Fruit fly (Drosophila melanogaster) ovary, adult (tissue): Measurements from ENCODE around the gene Smvt.
A peak's percentile ranks its signal among the peaks of the same experiment; 100 is the strongest.

Experiments
- CG17801 ChIP-seq: fragments of 200-800 bp; optimal IDR thresholded peaks from 2 replicates; lab custom pipeline; 2019; ENCODE audit warnings: missing biosample characterization, mild to moderate bottlenecking, missing genetic modification characterization, moderate library complexity; ENCODE audit not compliant: partially characterized antibody

The Smvt gene

DNA sequence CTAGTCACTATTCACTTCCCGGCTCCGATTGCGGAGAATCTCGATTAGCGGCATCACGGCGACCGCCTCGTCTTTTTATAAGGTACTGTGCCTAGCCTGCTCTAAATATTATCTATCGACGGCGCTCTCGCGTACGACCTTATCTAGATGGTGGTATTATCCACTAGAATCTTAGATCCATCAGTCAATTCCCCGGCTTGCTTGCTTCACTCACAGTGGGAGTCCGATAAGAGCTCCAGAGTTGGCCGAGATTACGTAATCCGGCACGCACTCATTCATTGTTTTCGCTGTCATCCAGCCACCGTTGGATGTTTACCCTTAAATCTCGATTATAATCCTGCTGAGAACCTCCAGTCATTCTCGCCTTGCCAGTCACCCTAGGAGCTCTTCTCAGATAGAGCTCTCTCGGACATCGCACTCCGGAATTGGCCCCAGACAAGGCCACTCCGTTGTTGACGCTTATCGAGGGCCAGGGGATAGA lies at the start of gene Smvt:
Gene Smvt, minus strand, starts transcription at position 51 of the 481 bp plus-strand sequence.
- TF ChIP-seq CG17801 (GFP tag; lab: Kevin White, UChicago), result no peak

DNA sequence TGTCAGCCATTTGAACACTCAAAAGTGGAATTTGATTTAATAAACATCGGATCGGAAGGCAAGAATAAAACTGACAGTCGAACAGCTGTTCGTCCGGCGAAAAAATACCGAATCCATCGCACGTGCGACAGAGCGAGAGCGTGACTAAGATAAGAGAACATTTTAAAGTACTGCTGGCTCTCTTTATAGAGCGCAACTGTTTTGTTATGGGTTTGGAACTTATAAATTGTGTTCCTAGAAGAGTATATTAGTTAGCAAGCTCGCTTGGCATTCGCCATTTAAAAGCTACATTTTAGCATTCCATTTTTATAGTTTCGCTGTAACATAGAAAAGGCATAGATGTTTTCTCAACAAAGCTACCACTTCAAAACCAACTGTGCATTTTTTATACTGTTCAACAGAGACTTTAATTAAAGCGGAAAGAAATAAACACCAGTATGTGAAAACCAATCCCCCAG lies 48.7 kb upstream of the Smvt start, which contains the start of gene Rift:
Gene Rift, minus strand, starts transcription at position 114 of the 458 bp plus-strand sequence.
- no peak for TF ChIP-seq CG17801 (GFP tag; lab: Kevin White, UChicago)

DNA sequence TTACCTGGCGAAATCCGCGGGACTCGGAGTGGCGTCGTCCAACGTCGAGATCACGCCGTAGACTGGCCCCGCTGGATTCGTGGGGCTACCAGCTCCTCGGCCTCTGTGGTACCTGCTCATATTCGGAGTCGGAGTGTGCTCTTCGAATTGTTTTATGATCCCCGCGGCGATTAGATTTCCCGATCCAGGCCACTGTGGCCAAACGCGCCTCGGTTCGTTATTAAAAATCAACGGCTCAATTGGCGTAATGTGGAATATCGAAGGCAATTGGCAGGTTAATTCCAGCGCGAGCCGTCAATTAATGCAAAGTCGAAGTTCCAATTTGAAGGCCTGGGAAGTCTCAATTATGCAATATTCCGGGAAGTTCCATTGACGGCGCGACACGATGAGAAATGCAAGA lies 48.2 kb upstream of the Smvt start:
- TF ChIP-seq CG17801 (GFP tag; lab: Kevin White, UChicago), result no peak

DNA sequence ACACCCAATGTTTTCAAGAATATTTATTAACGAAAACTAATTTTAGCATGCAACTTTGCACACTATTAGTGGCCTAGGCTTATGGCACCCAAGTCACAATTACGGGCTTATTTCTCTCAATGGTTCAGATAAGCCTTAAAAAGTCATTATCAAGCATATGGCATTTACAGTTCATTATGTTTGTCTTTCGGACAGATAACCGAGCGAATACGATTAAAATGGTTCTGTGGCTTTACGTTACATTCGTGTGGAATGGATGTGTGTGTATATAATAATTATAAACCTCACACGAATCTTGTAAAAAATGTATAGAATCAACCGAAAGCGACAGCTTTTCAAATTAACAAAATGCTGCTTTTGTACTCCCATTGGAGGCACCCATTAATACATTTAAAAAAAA lies 47.2 kb upstream of the Smvt start:
- TF ChIP-seq CG17801 (GFP tag; lab: Kevin White, UChicago), result no peak

DNA sequence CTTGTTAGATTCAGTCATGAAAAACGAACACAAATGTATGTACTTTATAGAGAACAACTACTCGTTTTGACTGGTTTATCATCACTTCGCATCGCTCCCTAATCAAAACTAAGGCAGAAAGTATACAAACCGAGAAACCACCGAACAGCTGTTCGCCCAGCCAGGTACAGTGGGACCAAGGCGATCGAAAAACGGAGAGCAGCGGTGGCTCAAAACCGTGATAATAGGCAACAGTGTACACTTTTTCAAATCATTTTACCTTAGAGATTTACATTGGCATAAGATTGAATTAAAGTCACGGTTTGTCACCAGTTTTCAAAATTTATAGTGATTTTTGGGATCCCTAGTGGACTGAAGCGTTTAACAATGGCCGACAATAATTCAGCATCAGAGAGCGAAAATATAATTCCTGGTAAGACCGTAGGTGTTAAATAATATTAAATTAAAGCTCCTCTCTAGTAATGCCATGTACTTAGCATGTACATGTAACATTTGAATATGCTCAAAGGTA lies 43.9 kb upstream of the Smvt start, which contains the start of the genes CG42233 and CG1971:
Gene CG42233, minus strand, starts transcription at position 51 of the 511 bp plus-strand sequence.
Gene CG1971, plus strand, starts transcription at position 241 of the 511 bp plus-strand sequence.
- peak; percentile 19 for TF ChIP-seq CG17801 (GFP tag; lab: Kevin White, UChicago)

DNA sequence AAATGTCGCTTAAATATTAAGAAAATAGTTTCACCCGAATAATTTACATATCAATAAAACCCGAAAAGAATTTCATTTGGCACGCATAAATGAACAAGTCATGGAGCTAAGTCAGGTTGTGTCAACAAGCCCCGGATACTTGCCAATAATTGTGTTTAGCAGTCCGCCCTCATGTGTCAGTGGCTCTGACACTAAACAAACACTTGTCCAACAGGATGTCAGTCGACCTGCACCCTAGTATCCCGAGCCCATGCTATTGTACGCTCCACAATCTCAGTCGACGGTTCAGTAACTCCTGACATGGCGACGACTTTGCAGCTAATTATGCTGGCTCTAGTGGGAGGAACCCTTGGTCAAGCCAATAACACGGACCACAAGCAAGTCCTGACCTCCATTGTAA lies 39.3 kb upstream of the Smvt start, which contains the start of gene Ir100a:
Gene Ir100a, plus strand, starts transcription at position 301 of the 400 bp plus-strand sequence.
- TF ChIP-seq CG17801 (GFP tag; lab: Kevin White, UChicago), result no peak

DNA sequence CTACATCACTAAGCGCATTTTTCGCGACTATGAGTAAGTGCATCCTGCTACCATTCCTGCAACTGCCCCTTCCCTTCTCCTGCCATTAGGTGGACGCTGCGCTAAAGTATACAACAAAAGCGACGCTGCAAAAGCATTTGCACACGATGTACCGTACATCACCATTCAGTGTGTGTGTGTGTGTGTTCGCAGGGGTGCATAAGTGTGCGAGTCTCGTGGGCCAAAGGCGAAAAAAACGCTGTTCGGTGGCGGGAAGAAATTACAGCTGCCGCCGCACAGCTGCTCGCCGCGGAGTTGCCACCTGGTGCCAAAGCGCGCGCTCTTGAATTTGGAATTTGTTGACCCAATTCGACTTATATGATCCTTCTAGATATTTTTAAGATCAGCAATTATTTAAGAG lies 33.1 kb upstream of the Smvt start:
- TF ChIP-seq CG17801 (GFP tag; lab: Kevin White, UChicago), result peak; percentile 52

DNA sequence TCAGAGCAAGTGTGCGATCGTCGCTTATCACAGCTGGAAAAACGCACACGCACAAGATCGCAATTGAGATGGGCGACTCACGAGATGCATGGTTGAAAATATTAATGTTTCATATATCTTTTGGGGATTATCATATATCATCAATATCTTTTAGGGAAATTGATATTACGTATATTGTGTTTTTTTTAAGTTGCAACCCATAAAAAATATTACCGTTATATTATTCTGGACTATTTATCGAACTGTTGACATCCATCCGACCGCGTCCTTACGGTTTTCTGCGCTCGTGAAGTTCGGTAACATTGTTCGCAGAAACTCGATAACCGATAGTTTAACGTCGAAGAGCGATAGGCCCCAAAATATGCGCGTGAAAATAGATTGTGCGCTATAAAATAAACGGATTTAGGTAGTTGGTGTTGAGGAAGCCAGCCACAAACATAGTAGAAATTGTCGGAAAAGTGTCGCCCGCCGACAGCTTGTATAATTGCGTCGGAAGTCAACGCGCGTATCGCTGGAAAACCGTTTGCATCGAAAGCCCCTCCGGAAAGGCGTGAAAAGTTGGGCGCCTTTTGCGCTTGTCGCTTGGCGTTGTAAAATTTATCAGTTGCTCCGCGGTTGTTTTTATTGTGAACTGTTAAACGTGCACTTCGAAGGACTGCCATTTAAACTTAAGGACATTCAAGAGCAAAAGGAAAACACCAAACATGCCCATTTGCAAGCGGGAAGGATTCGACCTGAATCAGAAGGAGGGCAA lies 32.5 kb upstream of the Smvt start, which contains the start of the genes Mccc1 and Acf:
Gene Mccc1, minus strand, starts transcription at position 244 of the 754 bp plus-strand sequence.
Gene Acf, plus strand, starts transcription at position 318 of the 754 bp plus-strand sequence.
- peak; percentile 55 for TF ChIP-seq CG17801 (GFP tag; lab: Kevin White, UChicago)

DNA sequence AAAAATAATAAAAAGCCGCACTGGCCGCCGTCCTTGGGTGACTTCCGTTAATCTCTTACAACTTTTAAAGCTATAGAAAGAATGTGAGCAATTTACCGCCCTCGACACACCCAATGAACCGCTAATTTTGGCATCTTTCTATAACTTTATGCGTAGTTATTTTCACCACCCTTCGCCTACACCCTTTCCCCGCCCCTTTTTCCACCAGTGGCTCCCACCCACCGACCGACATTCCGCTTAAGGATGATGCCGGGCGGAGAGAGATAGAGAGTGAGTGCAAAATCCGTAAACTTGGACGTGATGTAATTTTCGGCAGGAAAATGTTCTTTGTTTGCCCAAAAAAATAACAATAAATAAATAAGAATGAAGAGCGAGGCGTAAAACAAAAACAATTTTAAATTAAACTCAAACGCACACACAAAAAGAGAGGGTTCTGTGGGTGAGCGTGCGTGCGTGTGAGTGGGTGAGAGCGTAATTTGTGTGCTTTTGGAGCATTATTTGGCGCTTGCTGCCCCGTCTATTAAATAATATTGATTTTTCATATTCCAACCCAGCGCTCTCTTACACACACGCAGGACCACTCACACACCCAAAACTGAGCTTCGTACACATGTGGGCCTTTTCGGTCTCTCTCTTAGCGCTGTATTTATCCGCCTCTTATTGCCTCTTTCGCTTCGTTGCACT lies 16.2 kb upstream of the Smvt start:
- no peak for TF ChIP-seq CG17801 (GFP tag; lab: Kevin White, UChicago)

DNA sequence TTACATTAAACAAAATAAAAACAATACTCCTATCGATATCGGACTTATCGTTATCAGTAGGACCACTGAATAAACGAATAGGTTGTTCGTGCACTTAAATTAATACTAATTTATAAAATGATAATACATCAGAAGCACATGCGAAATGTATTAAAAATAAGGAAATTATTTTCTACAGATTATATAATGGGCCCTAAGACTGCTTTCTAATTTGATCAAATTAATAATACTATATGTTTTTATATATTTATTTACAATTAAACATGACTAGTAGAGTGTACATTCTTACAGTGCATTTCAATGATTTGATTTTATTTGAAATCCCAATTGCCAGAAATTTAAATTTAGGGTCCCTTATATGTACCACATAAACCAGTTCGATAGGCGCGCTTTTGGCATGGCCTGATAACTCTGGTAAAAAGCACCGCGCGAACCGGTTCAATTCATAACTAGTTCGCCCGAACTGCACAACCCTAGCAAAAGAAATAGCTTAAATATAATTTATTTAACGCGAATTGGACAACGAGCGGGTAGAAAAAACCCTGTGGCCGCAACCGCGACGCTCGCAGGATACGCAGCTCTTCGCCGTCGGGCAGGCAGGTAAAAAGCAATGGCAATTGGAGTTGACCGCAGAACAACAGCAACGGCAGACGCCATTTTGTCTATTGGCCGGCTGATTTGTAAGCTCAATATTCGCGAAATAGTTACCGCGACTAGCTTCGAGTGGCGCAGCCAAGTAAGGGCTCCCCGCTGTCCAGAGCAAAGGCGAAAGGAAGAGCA lies 15.4 kb upstream of the Smvt start, which contains the start of the genes CG2126 and faf:
Gene CG2126, minus strand, starts transcription at position 70 of the 780 bp plus-strand sequence.
Gene faf, plus strand, starts transcription at position 438 of the 780 bp plus-strand sequence.
- peak; percentile 75 for TF ChIP-seq CG17801 (GFP tag; lab: Kevin White, UChicago)

DNA sequence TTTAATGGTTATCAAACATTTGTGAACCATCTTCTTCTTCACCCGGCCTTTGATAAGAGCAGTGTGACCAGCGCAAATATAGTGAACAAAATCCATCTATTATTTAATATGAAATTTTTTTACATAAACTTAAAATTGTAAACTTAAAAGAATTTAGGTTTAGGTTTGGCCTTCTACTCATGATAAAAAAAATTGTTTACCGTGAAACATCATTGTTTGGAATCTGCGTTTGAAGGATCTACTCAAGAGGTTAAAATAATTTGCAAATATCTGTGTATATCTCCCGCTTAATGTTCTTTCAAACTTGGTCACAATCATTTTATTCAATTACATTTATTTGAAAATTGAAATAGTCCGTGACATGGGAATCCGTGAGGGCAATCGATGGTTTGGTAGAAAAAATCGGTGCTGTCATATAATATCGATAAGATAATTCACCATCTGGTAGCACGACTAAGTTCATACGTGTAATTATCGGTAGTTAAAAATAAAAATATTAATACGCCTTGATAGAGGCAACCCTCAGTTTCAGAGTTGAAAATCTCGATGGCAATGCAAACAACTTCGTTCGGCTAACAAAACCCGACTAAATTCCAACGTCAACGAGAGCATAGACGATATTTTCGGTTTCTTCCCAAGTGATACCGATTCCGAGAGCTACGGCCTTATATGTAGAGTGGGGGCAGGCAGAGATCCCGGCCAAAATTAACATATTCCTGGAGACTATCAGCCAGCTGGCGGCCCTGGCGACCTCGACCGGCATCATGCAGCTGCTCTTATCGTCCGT lies 10.6 kb upstream of the Smvt start, which contains the start of the genes betaGlu and sip3:
Gene betaGlu, minus strand, starts transcription at position 59 of the 787 bp plus-strand sequence.
Gene sip3, plus strand, starts transcription at position 430 of the 787 bp plus-strand sequence.
- TF ChIP-seq CG17801 (GFP tag; lab: Kevin White, UChicago), result peak; percentile 6

DNA sequence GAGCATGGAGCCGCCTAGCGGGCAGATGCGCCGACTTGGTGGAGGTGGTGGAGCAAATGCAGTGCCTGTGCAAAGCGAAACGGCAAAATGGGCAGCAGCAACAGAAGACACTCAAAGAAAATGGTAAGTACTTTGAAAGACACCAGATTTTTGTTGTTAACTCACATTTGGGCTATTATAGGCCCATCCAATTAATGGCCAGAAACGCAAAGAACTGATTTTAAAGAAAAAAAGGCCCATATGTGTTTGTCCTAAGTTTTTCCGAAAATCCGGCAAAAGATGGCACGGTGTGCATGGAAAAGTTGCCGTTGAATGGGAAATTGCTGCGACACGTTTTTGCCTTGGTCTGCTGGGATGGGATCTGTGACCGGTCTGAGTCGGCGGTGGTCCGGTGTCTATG lies 6.8 kb upstream of the Smvt start:
- TF ChIP-seq CG17801 (GFP tag; lab: Kevin White, UChicago), result no peak

DNA sequence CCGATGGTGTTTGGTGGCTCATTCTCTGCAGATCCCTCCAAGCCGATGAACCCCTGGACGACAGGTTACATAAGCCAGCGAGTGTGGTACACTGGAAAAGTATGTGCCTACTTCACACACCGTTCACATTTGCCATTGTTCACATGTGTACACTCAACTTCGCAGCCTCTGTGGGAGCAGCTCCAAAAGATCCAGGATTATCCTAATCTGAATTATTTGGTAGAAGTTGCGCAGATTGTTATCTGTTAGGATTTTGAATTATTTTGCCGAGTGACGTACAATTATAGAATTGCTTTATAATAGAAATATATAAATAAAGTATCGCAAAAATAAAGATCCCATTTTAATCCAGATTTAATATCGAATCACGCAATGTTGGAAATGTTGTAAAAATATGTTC lies 6.1 kb upstream of the Smvt start:
- TF ChIP-seq CG17801 (GFP tag; lab: Kevin White, UChicago), result no peak
